Fruit fly (Drosophila melanogaster): ENCODE measurements around the gene slpr.

The slpr gene

dm6 chrX:8157294-8157693 is 19.7 kb downstream of the slpr start, which contains the start of the genes Traf6 and GIIIspla2:
TSS of gene Traf6 (minus strand) at chrX:8157386.
TSS of gene GIIIspla2 (plus strand) at chrX:8157628.
- peak; percentile 72 for TF ChIP-seq CG17801 (GFP tag; optimal IDR thresholded peaks at IDR 0.05; ENCODE audit: partially characterized antibody)

- TF ChIP-seq CG17801 (GFP tag; optimal IDR thresholded peaks at IDR 0.05; ENCODE audit: partially characterized antibody) = no peak
These were observed 24.3 kb downstream of the slpr start, which contains the start of gene CG18262 for dm6 chrX:8152718-8153117. TSS of gene CG18262 (plus strand) at chrX:8152948.

DNA sequence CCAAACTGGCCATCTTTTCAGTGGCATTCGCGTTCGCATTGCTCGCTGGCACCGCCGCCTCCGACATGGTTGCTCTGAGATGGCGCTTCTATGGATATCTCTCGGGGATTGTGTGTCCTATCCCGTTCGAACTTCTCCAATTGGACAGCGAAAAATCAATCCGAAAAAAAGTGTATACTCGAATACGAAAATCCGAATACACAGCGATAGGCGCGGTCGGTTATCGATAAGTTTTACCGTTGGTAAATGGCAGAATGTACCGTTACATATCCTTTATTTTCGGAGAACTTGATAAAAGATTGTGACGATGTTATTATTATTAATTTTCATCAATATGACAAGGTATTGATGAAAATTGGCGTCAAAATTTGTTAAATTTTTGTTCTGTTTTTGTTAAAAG is 24.9 kb downstream of the slpr start, which contains the start of gene Gbeta5:
Gene Gbeta5, minus strand, starts transcription at position 199 of the 400 bp plus-strand sequence.
- no peak for TF ChIP-seq CG17801 (GFP tag; optimal IDR thresholded peaks at IDR 0.05; ENCODE audit: partially characterized antibody)

- no peak for TF ChIP-seq CG17801 (GFP tag; optimal IDR thresholded peaks at IDR 0.05; ENCODE audit: partially characterized antibody)
These were observed 28.4 kb downstream of the slpr start, which contains the start of gene CG10959 for dm6 chrX:8148556-8148955. TSS of gene CG10959 (plus strand) at chrX:8148783.

DNA sequence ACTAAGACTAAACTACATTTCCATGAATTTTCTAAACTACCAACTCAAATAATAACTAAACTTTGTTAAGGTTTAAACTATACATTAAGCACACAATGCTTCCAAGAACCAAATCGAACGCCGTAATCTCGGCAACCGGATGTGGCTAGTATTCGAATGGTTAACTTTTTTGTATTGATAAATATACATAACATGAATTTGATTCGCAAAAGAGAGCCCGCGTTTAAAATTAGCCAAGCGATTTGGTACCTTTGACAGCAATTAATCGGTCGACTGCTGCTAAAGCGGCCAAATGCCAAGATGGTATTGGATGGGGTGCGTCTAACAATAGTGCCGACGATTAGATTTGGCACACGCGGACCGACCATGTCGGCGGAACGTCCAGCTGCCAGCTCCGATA is 29.3 kb downstream of the slpr start, which contains the start of gene CG15336:
Gene CG15336, plus strand, starts transcription at position 301 of the 400 bp plus-strand sequence.
- TF ChIP-seq CG17801 (GFP tag; optimal IDR thresholded peaks at IDR 0.05; ENCODE audit: partially characterized antibody) = no peak

DNA sequence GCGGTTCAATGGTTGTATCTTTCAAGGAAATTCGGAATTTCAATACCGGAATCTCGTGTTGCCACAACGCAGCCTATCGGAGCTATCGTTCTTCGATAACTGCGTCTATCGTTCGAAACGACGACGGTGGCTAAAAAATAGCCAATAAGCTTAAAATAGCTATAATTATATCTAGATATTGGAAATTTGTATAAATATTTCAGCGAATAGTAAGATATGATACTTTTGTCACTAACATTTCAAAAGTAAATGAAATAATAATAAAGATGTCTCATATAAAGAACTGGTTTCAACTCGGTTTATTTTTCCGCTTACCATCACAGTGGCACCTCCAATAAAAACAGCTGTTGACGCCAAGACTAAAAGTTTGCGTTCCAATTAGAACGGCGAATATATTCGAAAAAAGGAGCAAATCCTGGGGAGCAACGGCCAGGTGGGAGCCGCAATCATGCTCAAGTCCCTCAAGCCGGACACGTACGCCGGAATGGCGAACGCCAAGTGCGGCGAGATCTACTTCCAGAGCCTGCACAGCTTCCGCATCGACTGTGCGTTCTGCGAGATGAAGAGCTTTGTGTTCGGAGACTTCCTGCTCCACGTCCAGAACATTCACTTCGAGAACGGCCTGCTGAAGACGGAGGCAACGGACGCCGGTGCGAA is 31.4 kb downstream of the slpr start, which contains the start of the genes alpha-PheRS and CG2129:
Gene alpha-PheRS, minus strand, starts transcription at position 102 of the 657 bp plus-strand sequence.
Gene CG2129, plus strand, starts transcription at position 339 of the 657 bp plus-strand sequence.
- TF ChIP-seq CG17801 (GFP tag; optimal IDR thresholded peaks at IDR 0.05; ENCODE audit: partially characterized antibody) = peak; percentile 75

DNA sequence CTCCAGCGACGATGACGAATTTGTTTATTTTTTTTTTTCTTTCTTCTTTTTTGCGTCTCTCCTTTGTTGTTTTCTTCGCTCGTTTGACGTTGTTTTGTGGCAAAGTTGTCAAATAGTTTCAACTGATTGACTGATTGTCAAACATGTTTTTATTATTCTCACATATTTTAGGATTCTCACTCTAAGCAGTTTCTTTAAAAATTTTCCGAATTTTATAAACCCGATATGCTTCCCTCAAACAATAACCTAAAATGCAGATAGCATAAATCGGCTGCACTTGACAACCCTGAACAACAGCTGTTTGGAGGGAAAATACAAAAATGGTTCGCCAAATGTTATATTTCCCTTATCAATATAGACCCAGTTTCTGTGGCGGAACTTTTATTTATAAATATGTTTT is 33.4 kb downstream of the slpr start, which contains the start of gene CG17982:
Gene CG17982, minus strand, starts transcription at position 299 of the 400 bp plus-strand sequence.
- peak; percentile 97 for TF ChIP-seq CG17801 (GFP tag; optimal IDR thresholded peaks at IDR 0.05; ENCODE audit: partially characterized antibody)

DNA sequence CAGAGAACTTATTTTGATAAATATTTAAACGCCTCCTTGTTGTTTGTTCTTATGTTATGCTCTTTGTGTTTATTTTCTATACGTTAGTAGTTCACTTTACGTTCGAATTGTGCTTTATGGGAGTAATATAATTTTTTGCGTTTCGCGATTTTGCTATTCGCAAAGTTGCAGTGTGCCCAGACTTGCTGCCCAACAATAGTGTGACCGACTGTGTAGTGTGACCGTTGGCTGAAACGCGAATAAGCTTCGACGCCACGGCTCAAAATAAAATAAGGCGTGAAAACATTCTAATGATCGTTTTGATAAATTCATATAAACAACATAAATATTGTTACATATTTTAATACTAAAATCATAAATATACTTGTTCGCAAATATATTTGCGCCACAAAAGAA is 34.9 kb downstream of the slpr start, which contains the start of gene Smox:
Gene Smox, minus strand, starts transcription at position 213 of the 396 bp plus-strand sequence.
- TF ChIP-seq CG17801 (GFP tag; optimal IDR thresholded peaks at IDR 0.05; ENCODE audit: partially characterized antibody) = no peak

- no peak for TF ChIP-seq CG17801 (GFP tag; optimal IDR thresholded peaks at IDR 0.05; ENCODE audit: partially characterized antibody)
These were observed 35.5 kb downstream of the slpr start for dm6 chrX:8141353-8142066.

DNA sequence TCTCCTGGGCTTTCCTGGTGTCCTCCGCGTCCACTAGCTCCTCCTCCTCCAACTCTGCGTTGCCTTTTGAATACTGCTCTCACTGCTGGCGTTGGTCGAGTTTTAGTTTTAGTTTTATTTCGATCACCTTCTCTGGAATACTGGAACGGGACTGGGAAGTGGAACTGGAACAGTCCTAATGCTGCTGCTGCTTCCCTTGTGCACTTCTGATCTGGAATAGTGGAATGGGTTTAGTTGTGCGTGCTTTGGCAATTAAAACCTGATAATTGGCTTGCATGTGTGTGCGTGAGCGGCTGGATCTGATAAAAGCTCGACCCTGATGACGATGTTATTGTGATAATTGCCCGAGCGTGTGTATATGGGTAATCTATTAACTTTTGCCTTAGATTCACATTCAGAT is 36.3 kb downstream of the slpr start:
- no peak for TF ChIP-seq CG17801 (GFP tag; optimal IDR thresholded peaks at IDR 0.05; ENCODE audit: partially characterized antibody)

DNA sequence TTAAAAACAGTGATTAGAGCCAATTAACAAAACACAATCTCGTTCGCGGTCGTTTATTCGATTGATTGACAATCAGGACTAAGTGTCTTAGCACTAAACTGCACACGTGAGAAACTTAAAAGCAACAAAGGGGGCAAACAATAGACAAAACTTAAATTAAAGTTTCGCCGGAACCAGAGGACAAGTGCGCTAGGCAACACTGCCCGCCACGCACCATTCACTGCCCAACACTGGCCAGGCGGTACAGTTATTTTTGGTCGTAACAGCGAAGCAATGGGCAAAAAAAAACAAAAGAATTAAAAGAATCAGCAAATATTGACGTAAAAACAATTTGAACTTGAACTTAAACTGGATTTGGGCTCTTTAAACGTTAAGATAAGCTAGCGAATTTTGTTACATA is 39.7 kb downstream of the slpr start:
- TF ChIP-seq CG17801 (GFP tag; optimal IDR thresholded peaks at IDR 0.05; ENCODE audit: partially characterized antibody) = no peak

DNA sequence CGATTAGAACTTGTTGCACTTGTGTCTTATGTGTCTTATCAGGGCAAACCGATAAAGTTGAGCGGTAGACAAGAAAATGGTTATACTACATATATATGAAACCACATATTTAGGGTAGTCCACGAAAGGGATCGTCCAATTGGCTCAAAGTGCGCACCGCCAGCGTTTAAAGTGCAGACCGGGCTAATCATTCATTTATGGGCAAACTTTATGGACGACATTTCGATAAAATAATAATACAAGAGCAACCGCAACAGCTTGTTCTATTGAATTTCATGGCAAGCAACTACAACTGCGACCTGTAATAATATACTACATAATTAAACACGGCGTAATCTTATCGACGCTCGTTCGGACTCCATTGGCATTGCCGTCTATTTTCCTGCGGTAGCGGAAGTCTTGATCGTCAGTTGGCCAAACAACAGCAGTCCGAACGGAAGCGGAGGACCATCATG is 41.5 kb downstream of the slpr start, which contains the start of the genes cyr and CG2120:
Gene cyr, minus strand, starts transcription at position 294 of the 455 bp plus-strand sequence.
Gene CG2120, plus strand, starts transcription at position 405 of the 455 bp plus-strand sequence.
- no peak for TF ChIP-seq CG17801 (GFP tag; optimal IDR thresholded peaks at IDR 0.05; ENCODE audit: partially characterized antibody)

DNA sequence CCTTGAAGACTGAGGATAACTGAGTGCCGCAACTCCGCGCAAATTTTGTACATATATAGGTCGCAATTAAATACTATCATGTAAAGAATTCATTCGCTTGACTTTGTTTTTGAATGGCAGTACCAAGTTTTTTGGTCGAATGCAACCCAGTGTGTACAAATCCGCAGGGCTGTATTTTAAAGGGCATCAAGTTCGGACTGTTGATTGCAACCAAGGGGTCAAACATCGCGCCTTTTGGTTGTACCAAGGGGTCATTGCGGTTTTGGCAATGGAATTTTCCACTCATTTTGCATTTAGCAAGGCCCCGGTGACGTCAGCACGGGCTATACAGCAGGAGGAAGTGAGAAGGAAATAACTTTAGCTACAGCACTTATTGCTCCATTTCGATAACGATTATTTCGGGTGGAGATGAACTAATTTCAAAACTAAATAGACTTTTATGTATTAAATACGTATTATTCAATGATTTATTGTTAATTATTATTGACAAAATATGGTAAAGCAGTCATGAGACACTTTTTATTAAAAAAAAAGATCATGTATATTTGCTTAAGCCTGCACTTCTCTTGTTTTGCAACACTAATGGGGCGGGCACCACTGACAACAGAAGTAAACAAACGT is 45.2 kb downstream of the slpr start, which contains the start of gene CG10958:
Gene CG10958, plus strand, starts transcription at position 593 of the 621 bp plus-strand sequence.
- TF ChIP-seq CG17801 (GFP tag; optimal IDR thresholded peaks at IDR 0.05; ENCODE audit: partially characterized antibody) = peak; percentile 69

DNA sequence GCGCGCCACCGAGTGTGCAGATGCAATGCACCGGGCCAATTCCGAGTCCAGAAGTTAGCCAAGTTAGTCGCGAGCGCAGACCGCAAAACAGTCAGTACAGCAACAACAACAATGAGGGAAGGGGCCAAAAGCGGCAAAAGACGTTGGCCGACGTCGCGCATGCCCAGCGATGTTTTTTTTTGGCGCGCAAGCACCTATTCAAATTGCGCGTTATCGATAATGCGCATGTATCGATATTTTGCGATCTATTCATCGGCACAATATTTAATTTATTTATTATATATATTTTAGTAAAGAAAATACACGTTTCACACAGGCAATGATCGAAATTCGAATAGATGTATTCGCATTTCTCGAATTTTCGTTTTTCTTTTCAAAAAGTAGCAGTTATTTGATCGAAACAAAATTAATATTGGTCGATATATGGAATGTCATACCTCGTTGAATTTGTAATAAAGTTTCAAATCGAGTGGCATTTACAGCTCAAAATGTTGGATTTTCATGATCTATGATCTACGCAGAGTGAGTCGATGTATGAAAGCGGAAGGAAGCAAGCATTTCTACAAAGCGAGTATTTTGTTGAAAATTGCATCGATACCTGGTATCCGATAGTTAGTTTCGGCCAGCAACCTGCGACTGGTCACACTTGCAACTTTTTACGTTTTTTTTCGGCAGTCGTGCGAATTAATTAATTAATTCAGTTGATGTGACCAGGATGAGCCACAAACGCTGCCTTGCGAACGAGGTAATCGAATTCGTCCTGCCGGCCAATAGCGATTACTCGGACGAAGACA is 47.6 kb downstream of the slpr start, which contains the start of gene CG2116:
Gene CG2116, plus strand, starts transcription at position 609 of the 794 bp plus-strand sequence.
- peak; percentile 40 for TF ChIP-seq CG17801 (GFP tag; optimal IDR thresholded peaks at IDR 0.05; ENCODE audit: partially characterized antibody)

All from ovary, adult (tissue).